Worm (Caenorhabditis elegans): ENCODE measurements around the gene jmjd-2.

DNA sequence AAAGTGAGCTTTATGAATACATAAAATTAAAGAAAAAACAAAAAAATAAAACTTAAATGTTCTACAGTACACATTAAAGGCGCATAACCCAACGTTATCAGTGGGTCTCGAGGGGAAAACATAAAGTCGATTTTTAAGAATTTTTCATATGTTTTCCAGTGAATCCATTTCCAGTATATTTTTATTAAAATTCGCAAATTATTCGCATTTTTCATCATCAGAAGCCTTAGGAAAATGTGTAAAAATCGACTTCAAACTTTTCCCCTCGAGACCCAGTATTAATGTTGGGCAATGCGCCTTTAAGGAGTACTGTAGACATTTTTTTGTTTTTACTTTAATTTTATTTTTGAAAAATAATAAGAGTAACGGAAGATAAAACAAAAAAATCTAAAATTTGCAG is 25.3 kb downstream of the jmjd-2 start:
- TF ChIP-seq lin-11 (tag; optimal IDR thresholded peaks at IDR 0.05) (no peak), ceh-48 (tag; optimal IDR thresholded peaks at IDR 0.05) (no peak), fkh-10 (GFP tag; optimal IDR thresholded peaks at IDR 0.05) (no peak), K09A11.1 (tag; optimal IDR thresholded peaks at IDR 0.05; ENCODE audit: insufficient read depth) (no peak), pqm-1 (tag; optimal IDR thresholded peaks at IDR 0.05) (no peak), lim-6 (tag; optimal IDR thresholded peaks at IDR 0.05) (no peak), sox-4 (tag; optimal IDR thresholded peaks at IDR 0.05) (no peak), mec-3 (tag; optimal IDR thresholded peaks at IDR 0.05; ENCODE audit: borderline replicate concordance) (no peak), tbx-2 (tag; optimal IDR thresholded peaks at IDR 0.05) (no peak), unc-42 (tag; optimal IDR thresholded peaks at IDR 0.05) (no peak), ceh-24 (tag; optimal IDR thresholded peaks at IDR 0.05) (no peak), tbx-7 (tag; optimal IDR thresholded peaks at IDR 0.05) (no peak), pat-9 (tag; optimal IDR thresholded peaks at IDR 0.05) (no peak)

All from whole organism, late embryonic.